Worm (Caenorhabditis elegans): ENCODE data around the gene Y51H4A.25.
"Not testable (repeated sequence)": the region's sequence is repeated elsewhere in the genome, so short reads cannot be mapped to it uniquely, and the experiment has no call there.

The Y51H4A.25 gene

DNA sequence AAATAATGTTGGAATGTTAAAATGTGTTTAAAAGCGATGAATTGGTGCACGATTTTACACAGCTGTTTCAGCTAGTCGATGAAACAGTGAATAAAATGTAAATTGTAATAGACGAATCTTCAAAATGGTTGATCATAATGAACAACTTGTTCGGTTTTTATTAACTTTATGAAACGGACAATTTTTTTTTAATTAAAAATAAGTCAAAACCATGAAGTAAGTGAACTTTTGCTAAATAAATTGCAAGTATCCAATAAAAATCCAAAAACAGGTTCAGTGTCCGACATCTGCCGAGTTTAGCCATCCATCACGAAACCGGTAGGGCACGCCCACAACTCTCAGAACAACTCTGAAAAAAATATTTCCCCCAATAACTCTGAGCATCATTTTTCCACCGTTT lies 25.8 kb upstream of the Y51H4A.25 start:
- TF ChIP-seq nhr-11 (tag; optimal IDR thresholded peaks at IDR 0.05), result no peak
- no peak for TF ChIP-seq pqm-1 (tag; optimal IDR thresholded peaks at IDR 0.05)
- no peak for TF ChIP-seq fkh-2 (tag; optimal IDR thresholded peaks at IDR 0.05)
- no peak for TF ChIP-seq ceh-82 (tag; optimal IDR thresholded peaks at IDR 0.05)
- no peak for TF ChIP-seq egl-5 (tag; optimal IDR thresholded peaks at IDR 0.05)
- TF ChIP-seq zag-1 (tag; optimal IDR thresholded peaks at IDR 0.05), result no peak
- no peak for TF ChIP-seq ztf-11 (tag; optimal IDR thresholded peaks at IDR 0.05)
- no peak for TF ChIP-seq nhr-237 (tag; optimal IDR thresholded peaks at IDR 0.05)
- no peak for TF ChIP-seq nfya-1 (tag; optimal IDR thresholded peaks at IDR 0.05; ENCODE audit: insufficient read depth)
- TF ChIP-seq ceh-16 (tag; optimal IDR thresholded peaks at IDR 0.05), result no peak
- TF ChIP-seq nhr-76 (tag; optimal IDR thresholded peaks at IDR 0.05), result no peak
- no peak for TF ChIP-seq eor-1 (tag; optimal IDR thresholded peaks at IDR 0.05)
- no peak for TF ChIP-seq ZK546.5 (tag; optimal IDR thresholded peaks at IDR 0.05)
- TF ChIP-seq fos-1 (tag; optimal IDR thresholded peaks at IDR 0.05), result no peak

DNA sequence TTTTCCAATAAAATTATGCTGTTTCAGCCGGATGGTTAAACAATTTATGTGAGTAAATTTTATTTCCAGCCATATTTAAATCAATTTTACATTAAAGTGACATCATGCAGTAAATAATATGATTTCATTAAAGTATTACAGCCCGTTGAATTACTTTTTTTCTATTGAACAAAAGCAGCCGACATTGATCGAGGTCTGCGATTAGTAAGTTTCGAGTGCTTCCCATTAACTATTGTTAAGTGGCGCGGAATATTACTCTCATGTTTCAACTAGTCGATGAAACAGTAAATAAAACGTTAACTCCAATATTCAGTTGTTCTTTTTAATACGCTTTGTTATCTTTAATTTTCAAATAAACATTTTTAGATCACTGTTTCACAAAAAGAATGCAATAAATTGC lies 17.5 kb upstream of the Y51H4A.25 start:
- TF ChIP-seq lsy-12 (tag; optimal IDR thresholded peaks at IDR 0.05) (no peak), mdl-1 (tag; optimal IDR thresholded peaks at IDR 0.05) (no peak), snpc-4 (tag; optimal IDR thresholded peaks at IDR 0.05) (no peak), unc-39 (tag; optimal IDR thresholded peaks at IDR 0.05) (no peak), pha-4 (tag; optimal IDR thresholded peaks at IDR 0.05) (no peak), fkh-2 (tag; optimal IDR thresholded peaks at IDR 0.05) (no peak), egl-5 (tag; optimal IDR thresholded peaks at IDR 0.05) (no peak), ceh-82 (tag; optimal IDR thresholded peaks at IDR 0.05) (no peak), ztf-11 (tag; optimal IDR thresholded peaks at IDR 0.05) (no peak), elt-1 (tag; optimal IDR thresholded peaks at IDR 0.05) (no peak), daf-12 (tag; optimal IDR thresholded peaks at IDR 0.05) (no peak), nhr-76 (tag; optimal IDR thresholded peaks at IDR 0.05) (no peak), eor-1 (tag; optimal IDR thresholded peaks at IDR 0.05) (no peak), R02D3.7 (tag; optimal IDR thresholded peaks at IDR 0.05) (no peak), nhr-43 (tag; optimal IDR thresholded peaks at IDR 0.05; ENCODE audit: poor library complexity, severe bottlenecking) (no peak), skn-1 (tag; optimal IDR thresholded peaks at IDR 0.05) (no peak), jun-1 (tag; optimal IDR thresholded peaks at IDR 0.05) (no peak), ceh-28 (tag; optimal IDR thresholded peaks at IDR 0.05) (no peak)

DNA sequence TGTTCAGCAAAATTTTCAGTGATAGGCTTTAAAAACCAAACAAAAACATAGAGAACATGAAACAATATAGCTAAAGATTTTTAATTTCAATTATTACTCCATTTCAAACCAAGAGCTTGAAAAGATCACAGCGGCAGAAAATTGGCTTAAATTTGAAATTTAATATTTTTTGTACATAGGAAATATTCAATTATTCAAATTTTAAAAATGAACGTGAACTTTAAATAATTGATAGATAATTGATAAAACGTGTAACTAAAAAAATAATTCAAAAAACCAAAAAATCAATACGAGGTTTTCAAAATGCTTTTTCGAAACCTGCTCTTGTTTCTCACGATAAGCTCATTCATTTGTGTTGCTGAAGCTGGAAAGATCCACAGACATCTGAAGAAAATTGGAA lies 15.7 kb upstream of the Y51H4A.25 start, which contains the start of gene Y51H4A.22:
Gene Y51H4A.22 (plus strand): TSS at position 301 of the 400 bp plus-strand sequence.
- TF ChIP-seq zag-1 (tag; optimal IDR thresholded peaks at IDR 0.05) (no peak), eor-1 (tag; optimal IDR thresholded peaks at IDR 0.05) (no peak), ztf-4 (tag; optimal IDR thresholded peaks at IDR 0.05) (no peak), skn-1 (tag; optimal IDR thresholded peaks at IDR 0.05) (no peak), tbx-2 (tag; optimal IDR thresholded peaks at IDR 0.05) (no peak), elt-3 (tag; optimal IDR thresholded peaks at IDR 0.05) (no peak), jun-1 (tag; optimal IDR thresholded peaks at IDR 0.05) (no peak), mml-1 (tag; optimal IDR thresholded peaks at IDR 0.05) (no peak), unc-62 (GFP tag; optimal IDR thresholded peaks at IDR 0.05) (no peak)

DNA sequence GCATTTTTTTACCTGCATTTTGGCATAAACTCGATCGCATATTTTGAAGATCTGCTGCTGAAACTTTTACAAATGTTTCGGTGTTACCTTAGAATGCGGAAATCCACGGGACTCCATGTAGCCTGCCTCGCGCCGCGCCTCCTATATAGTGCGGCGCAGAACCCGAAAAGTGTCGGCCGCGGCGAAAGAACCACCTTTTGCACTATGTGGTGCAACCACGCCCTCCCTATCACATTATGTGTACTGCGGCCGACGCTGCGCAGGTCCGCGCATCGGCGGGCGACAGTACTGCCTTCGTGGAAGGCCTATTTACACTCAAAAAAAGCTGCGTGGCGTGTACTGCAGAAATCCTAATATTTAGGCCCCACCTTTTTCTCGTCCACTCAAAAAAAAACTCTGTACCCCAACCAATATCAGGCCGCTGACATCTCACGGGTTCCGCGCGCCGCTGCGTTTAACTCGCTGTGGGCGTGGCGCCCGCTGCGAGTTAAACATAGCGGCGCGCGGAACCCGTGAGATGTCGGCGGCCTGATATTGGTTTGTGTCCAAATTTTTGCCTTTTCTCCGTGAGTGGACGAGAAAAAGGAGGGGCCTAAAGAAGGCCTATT lies 14.0 kb upstream of the Y51H4A.25 start:
- TF ChIP-seq ama-1 (optimal IDR thresholded peaks at IDR 0.05) (no peak), lin-39 (tag; optimal IDR thresholded peaks at IDR 0.05) (no peak)

DNA sequence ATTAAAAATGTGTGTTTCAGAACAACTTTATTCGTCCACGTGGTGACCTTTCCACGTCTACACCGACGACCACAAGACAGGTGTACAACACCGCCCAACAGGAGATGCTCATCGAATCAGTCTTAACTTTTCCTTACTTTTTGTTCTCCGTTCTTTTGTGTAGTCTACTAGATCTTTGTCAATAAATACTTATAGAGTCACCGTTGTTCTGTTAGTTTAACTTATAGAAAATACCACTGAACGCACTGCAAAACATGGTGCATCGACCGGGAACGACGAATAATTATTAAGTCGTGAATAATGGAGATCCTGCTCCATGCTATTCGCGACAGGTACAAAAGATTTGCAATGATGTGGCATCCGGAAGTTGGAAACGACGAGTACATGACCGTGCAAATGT lies 13.5 kb upstream of the Y51H4A.25 start, which contains the start of gene Y51H4A.23:
Gene Y51H4A.23 (plus strand): TSS at position 301 of the 400 bp plus-strand sequence.
- TF ChIP-seq elt-1, unc-39, lin-15B (tag; optimal IDR thresholded peaks at IDR 0.05): not testable (repeated sequence)

Measured in whole organism, L3 larva.